Fruit fly (Drosophila melanogaster) whole organism, embryonic: ENCODE data around the gene osi.

Experiments
- ATbp ChIP-seq: fragments of 200-800 bp; sonication (Bioruptor generic); optimal IDR thresholded peaks from 2 replicates; lab custom pipeline; 2017; ENCODE audit warnings: missing biosample characterization, mild to moderate bottlenecking, missing genetic modification characterization, missing genetic modification reagents
- Adf1 ChIP-seq: fragments of 200-800 bp; sonication (Bioruptor generic); IDR thresholded peaks from 2 replicates; pipeline ENCODE4 v1.3.6; 2022; ENCODE audit warnings: missing biosample characterization, missing genetic modification characterization
- B-H2 ChIP-seq: fragments of 200-800 bp; sonication (Bioruptor generic); optimal IDR thresholded peaks from 2 replicates; lab custom pipeline; 2018; ENCODE audit warnings: missing biosample characterization, mild to moderate bottlenecking, missing genetic modification characterization
- CG10565 ChIP-seq: fragments of 200-800 bp; sonication (Bioruptor generic); optimal IDR thresholded peaks from 3 replicates; lab custom pipeline; 2016; ENCODE audit warnings: missing biosample characterization, mild to moderate bottlenecking, missing genetic modification characterization
- CG10979 ChIP-seq: fragments of 200-800 bp; sonication (Bioruptor generic); optimal IDR thresholded peaks from 2 replicates; lab custom pipeline; 2018; ENCODE audit warnings: missing biosample characterization, mild to moderate bottlenecking, missing genetic modification characterization, moderate library complexity
- CG11560 ChIP-seq: fragments of 200-800 bp; sonication (Bioruptor generic); IDR thresholded peaks from 3 replicates; pipeline ENCODE4 v1.3.6; 2022; ENCODE audit warnings: missing biosample characterization, missing genetic modification characterization
- CG12104 ChIP-seq: fragments of 200-800 bp; sonication (Bioruptor generic); optimal IDR thresholded peaks from 3 replicates; lab custom pipeline; 2016; ENCODE audit warnings: missing biosample characterization, missing genetic modification characterization
- CG14441 ChIP-seq: fragments of 200-800 bp; sonication (Bioruptor generic); IDR thresholded peaks from 2 replicates; pipeline ENCODE4 v1.3.6; 2022; ENCODE audit warnings: missing biosample characterization, missing genetic modification characterization
- CG3726 ChIP-seq: fragments of 200-800 bp; sonication (Bioruptor generic); IDR thresholded peaks from 3 replicates; pipeline ENCODE4, ENCODE4 v1.3.6; 2022; ENCODE audit warnings: missing biosample characterization, missing genetic modification characterization
- CG43689 ChIP-seq: fragments of 200-800 bp; sonication (Bioruptor generic); IDR thresholded peaks from 2 replicates; pipeline ENCODE4 v1.3.6; 2022; ENCODE audit warnings: missing biosample characterization, missing genetic modification characterization
- CG6272 ChIP-seq: fragments of 200-800 bp; sonication (Bioruptor generic); IDR thresholded peaks from 2 replicates; pipeline ENCODE4 v1.3.6; 2022; ENCODE audit warnings: missing biosample characterization, missing genetic modification characterization
- CG6689 ChIP-seq: fragments of 200-800 bp; sonication (Bioruptor generic); IDR thresholded peaks from 2 replicates; pipeline ENCODE4 v1.3.6; 2022; ENCODE audit warnings: missing biosample characterization, missing genetic modification characterization
- CG6854 ChIP-seq: fragments of 200-800 bp; sonication (Bioruptor generic); optimal IDR thresholded peaks from 3 replicates; lab custom pipeline; 2017; ENCODE audit warnings: missing biosample characterization, mild to moderate bottlenecking, missing genetic modification characterization
- CG7987 ChIP-seq: fragments of 200-800 bp; sonication (Bioruptor generic); optimal IDR thresholded peaks from 2 replicates; lab custom pipeline; 2018; ENCODE audit warnings: missing biosample characterization, mild to moderate bottlenecking, missing genetic modification characterization, moderate library complexity
- CG8924 ChIP-seq: fragments of 200-800 bp; optimal IDR thresholded peaks from 3 replicates; lab custom pipeline; 2019; ENCODE audit warnings: missing biosample characterization, mild to moderate bottlenecking, missing genetic modification characterization, moderate library complexity
- D ChIP-seq, 2 experiments: fragments of 200-800 bp in 1 of 2; fragments of >200 bp in 1 of 2; sonication (Bioruptor generic) in 1 of 2; optimal IDR thresholded peaks; 2 replicates in 1 of 2; 3 replicates in 1 of 2; lab custom pipeline; 2017; ENCODE audit warnings: mild to moderate bottlenecking in 1 of 2, missing biosample characterization in 1 of 2, missing genetic modification characterization in 1 of 2, missing genetic modification reagents in 1 of 2
- Dip2 ChIP-seq: fragments of 200-800 bp; sonication (Bioruptor generic); IDR thresholded peaks from 2 replicates; pipeline ENCODE4 v1.3.6; 2022; ENCODE audit warnings: missing biosample characterization, missing genetic modification characterization
- HmgZ ChIP-seq: fragments of 200-800 bp; sonication (Bioruptor generic); optimal IDR thresholded peaks from 2 replicates; lab custom pipeline; 2018; ENCODE audit warnings: missing biosample characterization, mild to moderate bottlenecking, missing genetic modification characterization
- Hr39 ChIP-seq: fragments of >200 bp; optimal IDR thresholded peaks from 2 replicates; lab custom pipeline; 2017
- Hr51 ChIP-seq, 2 experiments: fragments of 200-800 bp; sonication (Bioruptor generic); optimal IDR thresholded peaks; 2 replicates in 1 of 2; 3 replicates in 1 of 2; lab custom pipeline; 2016 to 2018; ENCODE audit warnings: missing biosample characterization in 2 of 2, missing genetic modification characterization in 2 of 2, mild to moderate bottlenecking in 1 of 2, moderate library complexity in 1 of 2
- Lpt ChIP-seq: fragments of >200 bp; optimal IDR thresholded peaks from 2 replicates; lab custom pipeline; 2018; ENCODE audit warnings: missing biosample characterization, missing genetic modification characterization
- MTF-1 ChIP-seq: fragments of 200-800 bp; sonication (Bioruptor generic); optimal IDR thresholded peaks from 2 replicates; lab custom pipeline; 2018; ENCODE audit warnings: missing biosample characterization, mild to moderate bottlenecking, missing genetic modification characterization, borderline replicate concordance
- Meics ChIP-seq: fragments of 200-800 bp; sonication (Bioruptor generic); optimal IDR thresholded peaks from 2 replicates; lab custom pipeline; 2017; ENCODE audit warnings: missing biosample characterization, mild to moderate bottlenecking, missing genetic modification characterization
- Mes4 ChIP-seq: fragments of 200-800 bp; sonication (Bioruptor generic); optimal IDR thresholded peaks from 2 replicates; lab custom pipeline; 2016; ENCODE audit warnings: missing biosample characterization, missing genetic modification characterization
- Myb ChIP-seq: fragments of 200-800 bp; sonication (Bioruptor generic); optimal IDR thresholded peaks from 2 replicates; lab custom pipeline; 2016; ENCODE audit warnings: missing biosample characterization, missing genetic modification characterization
- NK7.1 ChIP-seq: fragments of 200-800 bp; sonication (Bioruptor generic); optimal IDR thresholded peaks from 3 replicates; lab custom pipeline; 2016; ENCODE audit warnings: missing biosample characterization, missing genetic modification characterization
- Nf-YB ChIP-seq: fragments of 200-800 bp; sonication (Bioruptor generic); optimal IDR thresholded peaks from 3 replicates; lab custom pipeline; 2019; ENCODE audit warnings: missing biosample characterization, mild to moderate bottlenecking, missing genetic modification characterization, moderate library complexity
- Optix ChIP-seq: fragments of 200-800 bp; sonication (Bioruptor generic); IDR thresholded peaks from 3 replicates; pipeline ENCODE4 v1.3.6; 2022; ENCODE audit warnings: missing biosample characterization, missing genetic modification characterization
- PHDP ChIP-seq: fragments of 200-800 bp; sonication (Bioruptor generic); optimal IDR thresholded peaks from 3 replicates; lab custom pipeline; 2018; ENCODE audit warnings: missing biosample characterization, mild to moderate bottlenecking, missing genetic modification characterization, moderate library complexity
- Ravus ChIP-seq: fragments of 200-800 bp; sonication (Bioruptor generic); IDR thresholded peaks from 2 replicates; pipeline ENCODE4 v1.3.6; 2022; ENCODE audit warnings: missing biosample characterization, missing genetic modification characterization
- Side ChIP-seq: fragments of 200-800 bp; sonication (Bioruptor generic); optimal IDR thresholded peaks from 2 replicates; lab custom pipeline; 2016; ENCODE audit warnings: missing biosample characterization, missing genetic modification characterization
- Vsx1 ChIP-seq: fragments of 200-800 bp; sonication (Bioruptor generic); optimal IDR thresholded peaks from 2 replicates; lab custom pipeline; 2017; ENCODE audit warnings: missing biosample characterization, mild to moderate bottlenecking, missing genetic modification characterization, missing genetic modification reagents
- YL-1 ChIP-seq: fragments of 200-800 bp; sonication (Bioruptor generic); optimal IDR thresholded peaks from 3 replicates; lab custom pipeline; 2017; ENCODE audit warnings: missing biosample characterization, mild to moderate bottlenecking, missing genetic modification characterization
- bcd ChIP-seq: fragments of 200-800 bp; sonication (Bioruptor generic); optimal IDR thresholded peaks from 2 replicates; lab custom pipeline; 2017; ENCODE audit warnings: missing biosample characterization, mild to moderate bottlenecking, missing genetic modification characterization
- chm ChIP-seq: fragments of 200-800 bp; sonication (Bioruptor generic); IDR thresholded peaks from 2 replicates; pipeline ENCODE4 v1.3.6; 2022; ENCODE audit warnings: missing biosample characterization, missing genetic modification characterization
- danr ChIP-seq: fragments of 200-800 bp; sonication (Bioruptor generic); IDR thresholded peaks from 2 replicates; pipeline ENCODE4 v1.3.6; 2022; ENCODE audit warnings: missing biosample characterization, missing genetic modification characterization
- dm ChIP-seq: fragments of 200-800 bp; sonication (Bioruptor generic); optimal IDR thresholded peaks from 3 replicates; lab custom pipeline; 2016; ENCODE audit warnings: missing biosample characterization, missing genetic modification characterization
- ewg ChIP-seq: fragments of 200-800 bp; sonication (Bioruptor generic); optimal IDR thresholded peaks from 3 replicates; lab custom pipeline; 2017; ENCODE audit warnings: mild to moderate bottlenecking, missing biosample characterization, missing genetic modification reagents, missing genetic modification characterization
- fd3F ChIP-seq: fragments of 200-800 bp; sonication (Bioruptor generic); optimal IDR thresholded peaks from 2 replicates; lab custom pipeline; 2018; ENCODE audit warnings: missing biosample characterization, mild to moderate bottlenecking, missing genetic modification characterization, moderate library complexity
- h ChIP-seq: fragments of >200 bp; optimal IDR thresholded peaks from 2 replicates; lab custom pipeline; 2017
- hkb ChIP-seq, 2 experiments: fragments of 200-800 bp in 1 of 2; fragments of >200 bp in 1 of 2; sonication (Bioruptor generic) in 1 of 2; IDR thresholded peaks in 1 of 2; optimal IDR thresholded peaks in 1 of 2; 2 replicates each; pipeline versions ENCODE4 v1.3.6 to Lab custom; 2017 to 2022; ENCODE audit warnings: missing biosample characterization in 1 of 2, missing genetic modification characterization in 1 of 2
- lbe ChIP-seq: fragments of 200-800 bp; sonication (Bioruptor generic); optimal IDR thresholded peaks from 2 replicates; lab custom pipeline; 2016; ENCODE audit warnings: missing biosample characterization, mild to moderate bottlenecking, missing genetic modification characterization
- mam ChIP-seq: fragments of 200-800 bp; sonication (Bioruptor generic); optimal IDR thresholded peaks from 3 replicates; lab custom pipeline; 2016; ENCODE audit warnings: missing biosample characterization, missing genetic modification characterization
- pan ChIP-seq, 4 experiments: fragments of >200 bp in 3 of 4; fragments of 200-800 bp in 1 of 4; sonication (Bioruptor generic) in 1 of 4; optimal IDR thresholded peaks in 3 of 4; IDR thresholded peaks in 1 of 4; 2 replicates each; pipeline versions ENCODE4 v1.3.6 to Lab custom; 2017 to 2022; ENCODE audit warnings: missing biosample characterization in 2 of 4, missing genetic modification characterization in 2 of 4, mixed read lengths in 1 of 4
- peb ChIP-seq: fragments of 200-800 bp; sonication (Bioruptor generic); IDR thresholded peaks from 2 replicates; pipeline ENCODE4 v1.3.6; 2022; ENCODE audit warnings: missing biosample characterization, missing genetic modification characterization
- pfk ChIP-seq: fragments of 200-800 bp; sonication (Bioruptor generic); optimal IDR thresholded peaks from 2 replicates; lab custom pipeline; 2018; ENCODE audit warnings: missing biosample characterization, mild to moderate bottlenecking, missing genetic modification characterization, moderate library complexity
- sna ChIP-seq: fragments of 200-800 bp; sonication (Bioruptor generic); IDR thresholded peaks from 2 replicates; pipeline ENCODE4 v1.3.6; 2022; ENCODE audit warnings: missing biosample characterization, missing genetic modification characterization; ENCODE audit not compliant: partially characterized antibody
- zfh2 ChIP-seq: fragments of 200-800 bp; sonication (Bioruptor generic); optimal IDR thresholded peaks from 2 replicates; lab custom pipeline; 2016; ENCODE audit warnings: missing biosample characterization, missing genetic modification characterization

Gene osi

DNA sequence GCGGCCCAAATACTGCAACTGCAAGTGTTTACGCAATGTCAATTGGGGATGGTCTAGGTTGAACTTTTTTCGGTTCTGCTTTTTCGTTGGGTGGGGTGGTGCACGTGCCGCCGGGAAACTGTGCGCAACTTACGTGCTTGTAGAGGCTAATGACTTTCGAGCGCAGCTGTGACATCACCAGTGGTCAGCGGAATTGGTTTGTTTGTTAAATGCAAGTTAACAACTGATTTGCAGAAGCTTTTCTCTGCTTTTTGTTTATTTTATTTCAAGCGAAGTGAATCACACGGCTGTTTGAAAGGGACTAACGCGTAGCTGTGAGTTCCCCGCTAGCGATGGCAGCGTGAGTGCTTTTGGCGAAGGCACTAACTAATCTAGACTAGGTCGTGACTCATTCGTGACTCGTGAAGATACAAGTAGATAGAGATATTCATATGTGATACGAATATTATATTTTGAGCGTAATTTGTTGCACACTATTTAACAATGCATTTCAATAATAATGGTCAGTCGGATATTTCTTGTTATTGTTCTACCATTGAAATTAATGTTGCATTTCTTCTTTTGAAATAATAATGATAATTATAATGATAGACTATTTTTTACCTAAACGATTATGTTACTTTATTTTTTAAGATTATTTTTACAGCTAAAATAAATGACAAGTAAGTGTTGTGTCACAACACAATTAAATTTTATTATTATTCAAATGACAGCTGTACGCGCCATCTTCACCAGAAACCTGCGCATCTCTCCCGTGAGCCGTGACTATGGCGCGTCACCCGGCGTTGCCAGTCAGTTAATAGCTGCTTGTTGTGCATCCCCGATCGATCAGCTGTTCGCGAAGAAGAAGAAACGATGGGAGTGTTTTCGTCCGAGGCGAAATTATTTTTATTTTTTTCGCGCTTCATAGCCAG lies at the start of gene osi, which contains the start of gene tweek (continued):
- peak; percentile 8 for TF ChIP-seq CG10979
- TF ChIP-seq Vsx1 (GFP tag; lab: Kevin White, UChicago): no peak
- TF ChIP-seq HmgZ (tag; lab: Kevin White, UChicago): peak; percentile 35
- TF ChIP-seq Optix (GFP tag; lab: Robert Waterston, UW): no peak
- peak in 1 of 2 experiments; percentile 38 for TF ChIP-seq Hr51 (GFP tag; optimal IDR thresholded peaks at IDR 0.05; lab: Kevin White, UChicago)
- no peak for TF ChIP-seq Ravus (GFP tag; lab: Robert Waterston, UW)
- peak; percentile 57; the same call in 2 of the 3 replicates for TF ChIP-seq CG11560
- TF ChIP-seq YL-1: peak; percentile 38
- TF ChIP-seq pan (optimal IDR thresholded peaks at IDR 0.05; lab: Kevin White, UChicago): no peak
- TF ChIP-seq pan (GFP tag; optimal IDR thresholded peaks at IDR 0.05 in 1 of 2, IDR thresholded peaks at IDR 0.05 in 1 of 2): no peak
- no peak for TF ChIP-seq D (optimal IDR thresholded peaks at IDR 0.05; lab: Kevin White, UChicago)
- peak; percentile 29 for TF ChIP-seq D (GFP tag; optimal IDR thresholded peaks at IDR 0.05; lab: Kevin White, UChicago)
- peak; percentile 30 for TF ChIP-seq lbe
- peak; percentile 82 for TF ChIP-seq sna (GFP tag; lab: Robert Waterston, UW)
- TF ChIP-seq hkb (optimal IDR thresholded peaks at IDR 0.05; lab: Kevin White, UChicago): no peak
- no peak for TF ChIP-seq hkb (GFP tag; IDR thresholded peaks at IDR 0.05; lab: Robert Waterston, UW)
- TF ChIP-seq bcd: peak; percentile 57
- no peak; the same call in 1 of the 2 replicates for TF ChIP-seq CG43689 (GFP tag; lab: Robert Waterston, UW)
- peak; percentile 55 for TF ChIP-seq MTF-1
- no peak for TF ChIP-seq danr (GFP tag; lab: Robert Waterston, UW)
- TF ChIP-seq Dip2 (GFP tag; lab: Robert Waterston, UW): no peak
- TF ChIP-seq dm (GFP tag; lab: Kevin White, UChicago): peak; percentile 47
- TF ChIP-seq CG3726 (GFP tag; lab: Robert Waterston, UW): no peak
- peak; percentile 60 for TF ChIP-seq zfh2 (GFP tag; lab: Kevin White, UChicago)
- TF ChIP-seq chm (GFP tag; lab: Robert Waterston, UW): no peak
- no peak for TF ChIP-seq PHDP (tag; lab: Kevin White, UChicago)
- TF ChIP-seq CG6272 (GFP tag; lab: Robert Waterston, UW): peak; percentile 39
- 0 out of 2 replicates have a peak, but pooled peaks have one; percentile 14 for TF ChIP-seq Adf1 (GFP tag; lab: Robert Waterston, UW)
- TF ChIP-seq mam (GFP tag; lab: Kevin White, UChicago): peak; percentile 63
- peak; percentile 28 for TF ChIP-seq B-H2 (GFP tag; lab: Kevin White, UChicago)
- TF ChIP-seq Meics (GFP tag; lab: Kevin White, UChicago): no peak
- TF ChIP-seq Nf-YB (GFP tag; lab: Kevin White, UChicago): no peak
- no peak for TF ChIP-seq Lpt
- peak; percentile 44 for TF ChIP-seq ewg (GFP tag; lab: Kevin White, UChicago)
- no peak for TF ChIP-seq Side (GFP tag; lab: Kevin White, UChicago)
- TF ChIP-seq fd3F (GFP tag; lab: Kevin White, UChicago): peak; percentile 12
- TF ChIP-seq CG8924 (tag; lab: Kevin White, UChicago): peak; percentile 66
- TF ChIP-seq CG10565 (GFP tag; lab: Kevin White, UChicago): no peak
- TF ChIP-seq h (lab: Kevin White, UChicago): no peak
- TF ChIP-seq CG12104 (GFP tag; lab: Kevin White, UChicago): peak; percentile 54
- no peak for TF ChIP-seq Mes4 (GFP tag; lab: Kevin White, UChicago)
- no peak for TF ChIP-seq ATbp (GFP tag; lab: Kevin White, UChicago)
- no peak for TF ChIP-seq peb (GFP tag; lab: Robert Waterston, UW)
- TF ChIP-seq pfk (GFP tag; lab: Kevin White, UChicago): no peak
- TF ChIP-seq CG6854 (GFP tag; lab: Kevin White, UChicago): no peak
- TF ChIP-seq CG7987 (GFP tag; lab: Kevin White, UChicago): no peak
- TF ChIP-seq Hr39 (lab: Kevin White, UChicago): no peak
- peak; percentile 25 for TF ChIP-seq Myb (GFP tag; lab: Kevin White, UChicago)
- TF ChIP-seq CG6689 (GFP tag; lab: Robert Waterston, UW): no peak
- TF ChIP-seq CG14441 (GFP tag; lab: Robert Waterston, UW): peak; percentile 30; the same call in 1 of the 2 replicates
- no peak for TF ChIP-seq NK7.1 (GFP tag; lab: Kevin White, UChicago)
